Worm (Caenorhabditis elegans) whole organism, L1 larva: Measurements from ENCODE around the gene zyx-1.
"Not testable (repeated sequence)": the region's sequence is repeated elsewhere in the genome, so short reads cannot be mapped to it uniquely, and the experiment has no call there.

Source experiments
- C04F5.9 ChIP-seq: sonication (generic microtip); optimal IDR thresholded peaks from 2 replicates; lab custom pipeline; 2016; ENCODE audit warnings: missing genetic modification characterization, missing compliant biosample characterization
- C34B4.2 ChIP-seq: sonication (generic microtip); optimal IDR thresholded peaks from 2 replicates; lab custom pipeline; 2017; ENCODE audit warnings: mild to moderate bottlenecking, missing genetic modification characterization, missing compliant biosample characterization
- F16B12.6 ChIP-seq: fragments of 150-350 bp; optimal IDR thresholded peaks from 2 replicates; lab custom pipeline; 2014; ENCODE audit warnings: missing biosample characterization, missing genetic modification characterization
- aly-2 ChIP-seq: fragments of 150-350 bp; optimal IDR thresholded peaks from 2 replicates; lab custom pipeline; 2014; ENCODE audit warnings: missing biosample characterization, missing genetic modification characterization
- ama-1 ChIP-seq: fragments of 150-350 bp; optimal IDR thresholded peaks from 2 replicates; lab custom pipeline; 2014
- blmp-1 ChIP-seq: fragments of 150-350 bp; optimal IDR thresholded peaks from 2 replicates; lab custom pipeline; 2014; ENCODE audit warnings: missing biosample characterization, missing genetic modification characterization
- ceh-63 ChIP-seq: fragments of 200-800 bp; sonication (Bioruptor generic); optimal IDR thresholded peaks from 2 replicates; lab custom pipeline; 2018; ENCODE audit warnings: mild to moderate bottlenecking, missing genetic modification characterization, missing compliant biosample characterization
- ceh-88 ChIP-seq: fragments of 200-800 bp; sonication (Bioruptor generic); IDR thresholded peaks from 2 replicates; pipeline ENCODE4 v1.3.6; 2022; ENCODE audit warnings: missing genetic modification characterization, missing compliant biosample characterization
- ceh-90 ChIP-seq: sonication (generic microtip); optimal IDR thresholded peaks from 2 replicates; lab custom pipeline; 2016; ENCODE audit warnings: missing genetic modification characterization, missing compliant biosample characterization
- efl-1 ChIP-seq, 4 experiments: fragments of 150-350 bp; optimal IDR thresholded peaks in 3 of 4; peaks in 1 of 4; 1 replicate in 1 of 4; 2 replicates in 3 of 4; lab custom pipeline; 2014; ENCODE audit warnings: missing biosample characterization in 2 of 4, missing genetic modification characterization in 2 of 4, missing genetic modification reagents in 2 of 4
- efl-3 ChIP-seq: fragments of 200-800 bp; sonication (Bioruptor generic); optimal IDR thresholded peaks from 2 replicates; lab custom pipeline; 2018; ENCODE audit warnings: mild to moderate bottlenecking, missing genetic modification characterization, missing compliant biosample characterization
- ets-5 ChIP-seq: fragments of 200-800 bp; sonication (Bioruptor generic); IDR thresholded peaks from 2 replicates; pipeline ENCODE4 v1.3.6; 2022; ENCODE audit warnings: missing genetic modification characterization, missing compliant biosample characterization
- fkh-4 ChIP-seq: sonication (generic microtip); optimal IDR thresholded peaks from 2 replicates; lab custom pipeline; 2016; ENCODE audit warnings: missing compliant biosample characterization, missing genetic modification characterization, borderline replicate concordance
- fkh-8 ChIP-seq: sonication (generic microtip); optimal IDR thresholded peaks from 2 replicates; lab custom pipeline; 2016; ENCODE audit warnings: mild to moderate bottlenecking, missing genetic modification characterization, missing compliant biosample characterization
- grh-1 ChIP-seq: fragments of 200-800 bp; sonication (Bioruptor generic); IDR thresholded peaks from 2 replicates; pipeline ENCODE4 v1.3.6; 2022; ENCODE audit warnings: missing genetic modification reagents, missing genetic modification characterization, missing compliant biosample characterization
- hlh-4 ChIP-seq: sonication (generic microtip); optimal IDR thresholded peaks from 2 replicates; lab custom pipeline; 2016; ENCODE audit warnings: mild to moderate bottlenecking, missing genetic modification characterization, missing compliant biosample characterization
- hpl-2 ChIP-seq: fragments of 150-350 bp; optimal IDR thresholded peaks from 2 replicates; lab custom pipeline; 2014; ENCODE audit warnings: missing biosample characterization, missing genetic modification reagents, missing genetic modification characterization
- lin-15B ChIP-seq: fragments of 150-350 bp; sonication (generic microtip); optimal IDR thresholded peaks from 3 replicates; lab custom pipeline; 2014; ENCODE audit warnings: missing biosample characterization, missing genetic modification characterization
- lin-35 ChIP-seq, 2 experiments: fragments of 150-350 bp; optimal IDR thresholded peaks; 2 replicates each; lab custom pipeline; 2014; ENCODE audit warnings: missing biosample characterization in 2 of 2, missing genetic modification characterization in 2 of 2, missing genetic modification reagents in 2 of 2
- lir-3 ChIP-seq: sonication (generic microtip); optimal IDR thresholded peaks from 2 replicates; lab custom pipeline; 2016; ENCODE audit warnings: mild to moderate bottlenecking, missing genetic modification characterization, moderate library complexity, missing compliant biosample characterization; ENCODE audit not compliant: poor library complexity
- lsy-2 ChIP-seq, 2 experiments: fragments of 150-350 bp; optimal IDR thresholded peaks; 2 replicates each; lab custom pipeline; 2014; ENCODE audit warnings: missing biosample characterization in 2 of 2, missing genetic modification characterization in 2 of 2
- mab-9 ChIP-seq: fragments of 200-800 bp; sonication (Bioruptor generic); IDR thresholded peaks from 2 replicates; pipeline ENCODE4 v1.3.6; 2022; ENCODE audit warnings: missing genetic modification reagents, missing genetic modification characterization, missing compliant biosample characterization
- mdl-1 ChIP-seq, 2 experiments: fragments of 150-350 bp; optimal IDR thresholded peaks; 2 replicates each; lab custom pipeline; 2014 to 2017; ENCODE audit warnings: missing biosample characterization in 2 of 2, missing genetic modification characterization in 2 of 2, inconsistent platforms in 1 of 2
- mef-2 ChIP-seq: fragments of 150-350 bp; optimal IDR thresholded peaks from 2 replicates; lab custom pipeline; 2014; ENCODE audit warnings: missing biosample characterization, missing genetic modification characterization
- mep-1 ChIP-seq: fragments of 150-350 bp; optimal IDR thresholded peaks from 2 replicates; lab custom pipeline; 2014; ENCODE audit warnings: missing biosample characterization, missing genetic modification characterization
- nhr-20 ChIP-seq: sonication (generic microtip); optimal IDR thresholded peaks from 2 replicates; lab custom pipeline; 2016; ENCODE audit warnings: mild to moderate bottlenecking, missing genetic modification characterization, missing compliant biosample characterization
- nhr-237 ChIP-seq: fragments of 150-350 bp; optimal IDR thresholded peaks from 2 replicates; lab custom pipeline; 2014; ENCODE audit warnings: missing biosample characterization, missing genetic modification characterization
- nhr-71 ChIP-seq: sonication (generic microtip); optimal IDR thresholded peaks from 2 replicates; lab custom pipeline; 2016; ENCODE audit warnings: mild to moderate bottlenecking, missing genetic modification characterization, moderate library complexity, missing compliant biosample characterization
- nhr-77 ChIP-seq: fragments of 150-350 bp; optimal IDR thresholded peaks from 2 replicates; lab custom pipeline; 2014; ENCODE audit warnings: missing biosample characterization, missing genetic modification characterization
- nhr-84 ChIP-seq: sonication (generic microtip); optimal IDR thresholded peaks from 2 replicates; lab custom pipeline; 2017; ENCODE audit warnings: missing biosample characterization, missing genetic modification characterization
- nhr-85 ChIP-seq: sonication (generic microtip); peaks from one replicate; lab custom pipeline; 2016; ENCODE audit warnings: missing genetic modification characterization, inconsistent platforms, missing compliant biosample characterization
- nhr-90 ChIP-seq: sonication (generic microtip); optimal IDR thresholded peaks from 2 replicates; lab custom pipeline; 2016; ENCODE audit warnings: mild to moderate bottlenecking, missing genetic modification characterization, missing compliant biosample characterization; ENCODE audit not compliant: poor library complexity
- pag-3 ChIP-seq: sonication (generic microtip); optimal IDR thresholded peaks from 2 replicates; lab custom pipeline; 2017; ENCODE audit warnings: missing genetic modification characterization, mild to moderate bottlenecking, missing compliant biosample characterization, antibody characterized with exemption, borderline replicate concordance; ENCODE audit not compliant: insufficient read depth
- snpc-4 ChIP-seq: fragments of 150-350 bp; optimal IDR thresholded peaks from 2 replicates; lab custom pipeline; 2014; ENCODE audit warnings: missing biosample characterization, missing genetic modification characterization
- snu-23 ChIP-seq: sonication (generic microtip); optimal IDR thresholded peaks from 2 replicates; lab custom pipeline; 2016; ENCODE audit warnings: missing genetic modification characterization, missing compliant biosample characterization
- sptf-1 ChIP-seq: fragments of 150-350 bp; optimal IDR thresholded peaks from 2 replicates; lab custom pipeline; 2014; ENCODE audit warnings: missing biosample characterization, missing genetic modification characterization
- swsn-7 ChIP-seq: sonication (generic microtip); optimal IDR thresholded peaks from 2 replicates; lab custom pipeline; 2016; ENCODE audit warnings: missing genetic modification characterization, missing compliant biosample characterization
- tlp-1 ChIP-seq: fragments of 150-350 bp; optimal IDR thresholded peaks from 2 replicates; lab custom pipeline; 2014; ENCODE audit warnings: missing biosample characterization, missing genetic modification characterization
- unc-130 ChIP-seq: fragments of 150-350 bp; optimal IDR thresholded peaks from 2 replicates; lab custom pipeline; 2017; ENCODE audit warnings: missing biosample characterization, missing genetic modification characterization, inconsistent platforms
- unc-30 ChIP-seq: sonication (generic microtip); optimal IDR thresholded peaks from 2 replicates; lab custom pipeline; 2017; ENCODE audit warnings: missing biosample characterization, missing genetic modification characterization
- unc-62 ChIP-seq: fragments of 150-350 bp; optimal IDR thresholded peaks from 2 replicates; lab custom pipeline; 2014; ENCODE audit warnings: missing biosample characterization, missing genetic modification reagents, missing genetic modification characterization
- vab-15 ChIP-seq: sonication (generic microtip); optimal IDR thresholded peaks from 2 replicates; lab custom pipeline; 2017; ENCODE audit warnings: missing genotype, mild to moderate bottlenecking, missing genetic modification characterization, missing compliant biosample characterization
- zag-1 ChIP-seq: fragments of 150-350 bp; optimal IDR thresholded peaks from 2 replicates; lab custom pipeline; 2014; ENCODE audit warnings: missing biosample characterization, missing genetic modification characterization
- ztf-11 ChIP-seq, 2 experiments: sonication (generic microtip); optimal IDR thresholded peaks; 2 replicates each; lab custom pipeline; 2016 to 2017; ENCODE audit warnings: missing genetic modification characterization in 2 of 2, missing biosample characterization in 1 of 2, missing compliant biosample characterization in 1 of 2
- ztf-4 ChIP-seq: fragments of 150-350 bp; optimal IDR thresholded peaks from 2 replicates; lab custom pipeline; 2014; ENCODE audit warnings: missing biosample characterization, missing genetic modification characterization

Gene zyx-1

ce11 chrII:13030567-13031188 lies 26.0 kb upstream of the zyx-1 start (continued):
- TF ChIP-seq swsn-7 (tag; lab: Kevin White, UChicago) (peak; percentile 43), nhr-20 (tag; lab: Kevin White, UChicago) (peak; percentile 69), nhr-84 (no peak), ceh-88 (GFP tag; lab: Robert Waterston, UW) (no peak; the same call in 1 of the 2 replicates), C04F5.9 (tag; lab: Kevin White, UChicago) (no peak), unc-62 (no peak), efl-3 (GFP tag; lab: Kevin White, UChicago) (no peak), mdl-1 (tag; optimal IDR thresholded peaks at IDR 0.05; lab: Kevin White, UChicago) (peak in 1 of 2 experiments; percentile 60), zag-1 (tag; lab: Kevin White, UChicago) (no peak), aly-2 (tag; lab: Kevin White, UChicago) (peak; percentile 1), hpl-2 (GFP tag; lab: Kevin White, UChicago) (no peak), fkh-4 (tag; lab: Kevin White, UChicago) (no peak), ceh-90 (no peak), ceh-63 (no peak), mef-2 (no peak), mep-1 (peak; percentile 37), grh-1 (no peak), nhr-237 (no peak), nhr-90 (tag; lab: Kevin White, UChicago) (peak; percentile 25), lir-3 (no peak), lin-35 (GFP tag; optimal IDR thresholded peaks at IDR 0.05; lab: Kevin White, UChicago) (peak; percentile 42 to 80), unc-130 (tag; lab: Kevin White, UChicago) (peak; percentile 60), lin-15B (tag; lab: Kevin White, UChicago) (no peak), snpc-4 (peak; percentile 27), ztf-4 (tag; lab: Kevin White, UChicago) (peak; percentile 2), snu-23 (GFP tag; lab: Kevin White, UChicago) (peak; percentile 79), nhr-77 (peak; percentile 49), tlp-1 (tag; lab: Kevin White, UChicago) (no peak), lsy-2 (tag; optimal IDR thresholded peaks at IDR 0.05; lab: Kevin White, UChicago) (peak; percentile 22 to 81), nhr-71 (tag; lab: Kevin White, UChicago) (peak; percentile 65), C34B4.2 (tag; lab: Kevin White, UChicago) (no peak), pag-3 (tag; lab: Kevin White, UChicago) (no peak), ama-1 (lab: Kevin White, UChicago) (no peak), blmp-1 (peak; percentile 67), F16B12.6 (peak; percentile 68), mab-9 (GFP tag; lab: Robert Waterston, UW) (no peak), ets-5 (GFP tag; lab: Robert Waterston, UW) (no peak), vab-15 (tag; lab: Kevin White, UChicago) (no peak), nhr-85 (tag; lab: Kevin White, UChicago) (peak; percentile 84), sptf-1 (tag; lab: Kevin White, UChicago) (no peak), efl-1 (optimal IDR thresholded peaks at IDR 0.05; lab: Kevin White, UChicago) (peak; percentile 73 to 81), efl-1 (GFP tag; optimal IDR thresholded peaks at IDR 0.05 in 1 of 2; lab: Kevin White, UChicago) (peak; percentile 81 to 97), hlh-4 (tag; lab: Kevin White, UChicago) (no peak), unc-30 (tag; lab: Kevin White, UChicago) (no peak)

ce11 chrII:13031649-13032191 lies 25.0 kb upstream of the zyx-1 start, which contains the start of gene F18A11.2:
F18A11.2 (plus strand) TSS chrII:13031699.
- TF ChIP-seq ztf-11 (tag; optimal IDR thresholded peaks at IDR 0.05; lab: Kevin White, UChicago); ama-1 (lab: Kevin White, UChicago); fkh-8: not testable (repeated sequence)
